Worm (Caenorhabditis elegans) whole organism, L4 larva: Measurements from ENCODE around the gene gpc-1.

Experiments
- D1046.2 ChIP-seq: fragments of 200-800 bp; sonication (Bioruptor generic); IDR thresholded peaks from 2 replicates; pipeline ENCODE4 v1.3.6; 2022; ENCODE audit warnings: missing genetic modification characterization, missing compliant biosample characterization
- F26F4.8 ChIP-seq: fragments of 200-800 bp; sonication (Bioruptor generic); conservative IDR thresholded peaks from 2 replicates; pipeline ENCODE4 v1.3.6; 2022; ENCODE audit warnings: missing genetic modification characterization, missing compliant biosample characterization
- T20F7.1 ChIP-seq: fragments of 200-800 bp; sonication (Bioruptor generic); optimal IDR thresholded peaks from 2 replicates; lab custom pipeline; 2018; ENCODE audit warnings: mild to moderate bottlenecking, missing genetic modification characterization, missing compliant biosample characterization
- T26A8.4 ChIP-seq: fragments of 200-800 bp; sonication (Bioruptor generic); IDR thresholded peaks from 2 replicates; pipeline ENCODE4 v1.3.6; 2022; ENCODE audit warnings: missing genetic modification characterization, missing compliant biosample characterization
- Y75B8A.6 ChIP-seq: fragments of 200-800 bp; sonication (Bioruptor generic); IDR thresholded peaks from 2 replicates; pipeline ENCODE4 v1.3.6; 2022; ENCODE audit warnings: missing genetic modification reagents, missing genetic modification characterization, missing compliant biosample characterization
- ZK546.5 ChIP-seq, 2 experiments: sonication (generic microtip); optimal IDR thresholded peaks; 2 replicates each; lab custom pipeline; 2017; ENCODE audit warnings: missing biosample characterization in 2 of 2, missing genetic modification characterization in 2 of 2
- aha-1 ChIP-seq: fragments of 150-350 bp; peaks from one replicate; lab custom pipeline; 2014; ENCODE audit warnings: missing biosample characterization, missing genetic modification characterization
- ama-1 ChIP-seq: fragments of 150-350 bp; optimal IDR thresholded peaks from 2 replicates; lab custom pipeline; 2014; ENCODE audit warnings: inconsistent platforms, mixed read lengths
- ceh-20 ChIP-seq: fragments of 200-800 bp; sonication (Bioruptor generic); IDR thresholded peaks from 2 replicates; pipeline ENCODE4 v1.3.6; 2022; ENCODE audit warnings: missing genetic modification reagents, missing genetic modification characterization, missing compliant biosample characterization
- ceh-82 ChIP-seq: sonication (generic microtip); optimal IDR thresholded peaks from 2 replicates; lab custom pipeline; 2017; ENCODE audit warnings: missing biosample characterization, missing genetic modification characterization
- ctbp-1 ChIP-seq: fragments of 200-800 bp; sonication (Bioruptor generic); IDR thresholded peaks from 2 replicates; pipeline ENCODE4 v1.3.6; 2022; ENCODE audit warnings: missing genetic modification reagents, missing genetic modification characterization, missing compliant biosample characterization
- daf-12 ChIP-seq: fragments of 150-350 bp; optimal IDR thresholded peaks from 2 replicates; lab custom pipeline; 2014; ENCODE audit warnings: missing biosample characterization, missing genetic modification reagents, missing genetic modification characterization
- daf-16 ChIP-seq, 3 experiments: sonication (generic microtip); optimal IDR thresholded peaks; 2 replicates each; lab custom pipeline; 2016 to 2017; ENCODE audit warnings: missing genetic modification characterization in 3 of 3, missing genetic modification reagents in 3 of 3, mild to moderate bottlenecking in 2 of 3, missing compliant biosample characterization in 2 of 3, missing biosample characterization in 1 of 3, moderate library complexity in 1 of 3
- daf-19 ChIP-seq: fragments of 200-800 bp; sonication (Bioruptor generic); conservative IDR thresholded peaks from 2 replicates; pipeline ENCODE4 v1.3.6; 2022; ENCODE audit warnings: missing genetic modification characterization, missing compliant biosample characterization
- dmd-6 ChIP-seq: fragments of 200-800 bp; sonication (Bioruptor generic); IDR thresholded peaks from 2 replicates; pipeline ENCODE4 v1.3.6; 2022; ENCODE audit warnings: missing genetic modification reagents, missing genetic modification characterization, missing compliant biosample characterization
- dmd-8 ChIP-seq: fragments of 200-800 bp; sonication (Bioruptor generic); IDR thresholded peaks from 2 replicates; pipeline ENCODE4 v1.3.6; 2022; ENCODE audit warnings: missing genetic modification characterization, missing compliant biosample characterization
- dmd-9 ChIP-seq: fragments of 200-800 bp; sonication (Bioruptor generic); IDR thresholded peaks from 2 replicates; pipeline ENCODE4 v1.3.6; 2022; ENCODE audit warnings: missing genetic modification reagents, missing genetic modification characterization, missing compliant biosample characterization
- dpl-1 ChIP-seq: fragments of 150-350 bp; optimal IDR thresholded peaks from 2 replicates; lab custom pipeline; 2014; ENCODE audit warnings: missing biosample characterization, missing genetic modification reagents, missing genetic modification characterization
- fos-1 ChIP-seq: fragments of 150-350 bp; optimal IDR thresholded peaks from 2 replicates; lab custom pipeline; 2014; ENCODE audit warnings: missing biosample characterization, missing genetic modification characterization
- gei-8 ChIP-seq: fragments of 200-800 bp; sonication (Bioruptor generic); optimal IDR thresholded peaks from 2 replicates; lab custom pipeline; 2018; ENCODE audit warnings: mild to moderate bottlenecking, missing genetic modification characterization, missing compliant biosample characterization
- hlh-11 ChIP-seq: fragments of 200-800 bp; sonication (Bioruptor generic); optimal IDR thresholded peaks from 2 replicates; lab custom pipeline; 2018; ENCODE audit warnings: mild to moderate bottlenecking, missing genetic modification characterization, missing compliant biosample characterization
- hmg-1.1 ChIP-seq: fragments of 200-800 bp; sonication (Bioruptor generic); IDR thresholded peaks from 2 replicates; pipeline ENCODE4 v1.3.6; 2022; ENCODE audit warnings: missing genetic modification reagents, missing genetic modification characterization, missing compliant biosample characterization
- jun-1 ChIP-seq: fragments of 150-350 bp; optimal IDR thresholded peaks from 2 replicates; lab custom pipeline; 2014; ENCODE audit warnings: missing biosample characterization, missing genetic modification reagents, missing genetic modification characterization
- lin-1 ChIP-seq: fragments of 200-800 bp; sonication (Bioruptor generic); IDR thresholded peaks from 2 replicates; pipeline ENCODE4 v1.3.6; 2022; ENCODE audit warnings: missing genetic modification reagents, missing genetic modification characterization, missing compliant biosample characterization
- lin-13 ChIP-seq: fragments of 150-350 bp; optimal IDR thresholded peaks from 2 replicates; lab custom pipeline; 2014; ENCODE audit warnings: missing biosample characterization, missing genetic modification reagents, missing genetic modification characterization
- lin-15B ChIP-seq: fragments of 150-350 bp; sonication (generic microtip); optimal IDR thresholded peaks from 3 replicates; lab custom pipeline; 2014; ENCODE audit warnings: missing biosample characterization, missing genetic modification characterization
- lin-38 ChIP-seq: fragments of 200-800 bp; sonication (Bioruptor generic); IDR thresholded peaks from 2 replicates; pipeline ENCODE4 v1.3.6; 2022; ENCODE audit warnings: missing genetic modification reagents, missing genetic modification characterization, missing compliant biosample characterization
- lin-39 ChIP-seq: fragments of 150-350 bp; optimal IDR thresholded peaks from 2 replicates; lab custom pipeline; 2014; ENCODE audit warnings: missing biosample characterization, missing genetic modification reagents, missing genetic modification characterization
- lir-3 ChIP-seq: sonication (generic microtip); optimal IDR thresholded peaks from 2 replicates; lab custom pipeline; 2016; ENCODE audit warnings: mild to moderate bottlenecking, missing genetic modification characterization, missing compliant biosample characterization
- madf-5 ChIP-seq, 2 experiments: fragments of 200-800 bp; sonication (Bioruptor generic); IDR thresholded peaks; 2 replicates each; pipeline ENCODE4 v1.3.6; 2022; ENCODE audit warnings: missing compliant biosample characterization in 2 of 2, missing genetic modification characterization in 2 of 2
- mes-2 ChIP-seq: sonication (generic microtip); optimal IDR thresholded peaks from 2 replicates; lab custom pipeline; 2016; ENCODE audit warnings: missing genotype, mild to moderate bottlenecking, missing genetic modification characterization, missing compliant biosample characterization; ENCODE audit not compliant: poor library complexity, severe bottlenecking
- nhr-11 ChIP-seq: fragments of 150-350 bp; optimal IDR thresholded peaks from 2 replicates; lab custom pipeline; 2014; ENCODE audit warnings: missing biosample characterization, missing genetic modification characterization
- nhr-237 ChIP-seq: sonication (generic microtip); optimal IDR thresholded peaks from 2 replicates; lab custom pipeline; 2017; ENCODE audit warnings: missing biosample characterization, missing genetic modification characterization
- nhr-25 ChIP-seq: sonication (generic microtip); optimal IDR thresholded peaks from 2 replicates; lab custom pipeline; 2017; ENCODE audit warnings: missing genetic modification characterization, mild to moderate bottlenecking, missing compliant biosample characterization, antibody characterized with exemption, moderate library complexity, borderline replicate concordance; ENCODE audit not compliant: insufficient read depth
- nhr-28 ChIP-seq: fragments of 150-350 bp; optimal IDR thresholded peaks from 2 replicates; lab custom pipeline; 2014; ENCODE audit warnings: missing biosample characterization, missing genetic modification characterization
- nhr-48 ChIP-seq: sonication (generic microtip); optimal IDR thresholded peaks from 2 replicates; lab custom pipeline; 2016; ENCODE audit warnings: mild to moderate bottlenecking, missing genetic modification characterization, missing compliant biosample characterization
- rbr-2 ChIP-seq: sonication (generic microtip); optimal IDR thresholded peaks from 2 replicates; lab custom pipeline; 2016; ENCODE audit warnings: missing genotype, missing genetic modification characterization, missing compliant biosample characterization
- set-16 ChIP-seq: fragments of 200-800 bp; sonication (Bioruptor generic); IDR thresholded peaks from 2 replicates; pipeline ENCODE4 v1.3.6; 2022; ENCODE audit warnings: missing genetic modification reagents, missing genetic modification characterization, missing compliant biosample characterization
- snpc-1.2 ChIP-seq: fragments of 200-800 bp; sonication (Bioruptor generic); IDR thresholded peaks from 2 replicates; pipeline ENCODE4 v1.3.6; 2022; ENCODE audit warnings: missing genetic modification reagents, missing genetic modification characterization, missing compliant biosample characterization
- unc-39 ChIP-seq: sonication (generic microtip); optimal IDR thresholded peaks from 2 replicates; lab custom pipeline; 2017; ENCODE audit warnings: missing biosample characterization, missing genetic modification characterization
- unc-62 ChIP-seq, 3 experiments: fragments of 150-350 bp in 1 of 3; sonication (generic microtip); optimal IDR thresholded peaks in 2 of 3; peaks in 1 of 3; 1 replicate in 1 of 3; 2 replicates in 2 of 3; lab custom pipeline; 2014 to 2017; ENCODE audit warnings: missing biosample characterization in 3 of 3, missing genetic modification characterization in 3 of 3, missing genetic modification reagents in 3 of 3, missing genotype in 1 of 3
- vab-7 ChIP-seq: fragments of 200-800 bp; sonication (Bioruptor generic); IDR thresholded peaks from 2 replicates; pipeline ENCODE4 v1.3.6; 2022; ENCODE audit warnings: missing genetic modification reagents, missing genetic modification characterization, missing compliant biosample characterization
- zfp-3 ChIP-seq: fragments of 200-800 bp; sonication (Bioruptor generic); conservative IDR thresholded peaks from 2 replicates; pipeline ENCODE4 v1.3.6; 2022; ENCODE audit warnings: missing genetic modification reagents, missing genetic modification characterization, missing compliant biosample characterization
- zip-11 ChIP-seq: fragments of 200-800 bp; sonication (Bioruptor generic); IDR thresholded peaks from 2 replicates; pipeline ENCODE4 v1.3.6; 2022; ENCODE audit warnings: missing genetic modification characterization, missing compliant biosample characterization
- ztf-11 ChIP-seq: fragments of 150-350 bp; optimal IDR thresholded peaks from 2 replicates; lab custom pipeline; 2014; ENCODE audit warnings: missing biosample characterization, missing genetic modification characterization
- ztf-7 ChIP-seq: fragments of 150-350 bp; optimal IDR thresholded peaks from 2 replicates; lab custom pipeline; 2014; ENCODE audit warnings: missing biosample characterization, missing genetic modification characterization

Gene gpc-1

ce11 chrX:12854680-12855079 lies 30.1 kb downstream of the gpc-1 start (continued):
- peak; percentile 70 for TF ChIP-seq dmd-8 (GFP tag; lab: Robert Waterston, UW)
- TF ChIP-seq lin-38 (GFP tag; lab: Robert Waterston, UW): peak; percentile 56
- no peak for TF ChIP-seq set-16 (GFP tag; lab: Robert Waterston, UW)
- no peak for TF ChIP-seq daf-16 (GFP tag; optimal IDR thresholded peaks at IDR 0.05; lab: Kevin White, UChicago)
- TF ChIP-seq daf-16 (tag; optimal IDR thresholded peaks at IDR 0.05; lab: Kevin White, UChicago): no peak
- no peak for TF ChIP-seq daf-19 (GFP tag; lab: Robert Waterston, UW)
- no peak for TF ChIP-seq Y75B8A.6 (GFP tag; lab: Robert Waterston, UW)
- TF ChIP-seq vab-7: peak; percentile 32; the same call in 1 of the 2 replicates
- no peak for TF ChIP-seq ceh-82 (tag; lab: Kevin White, UChicago)
- TF ChIP-seq jun-1 (tag; lab: Kevin White, UChicago): no peak
- TF ChIP-seq mes-2 (tag; lab: Kevin White, UChicago): peak; percentile 33
- no peak for TF ChIP-seq T20F7.1
- no peak for TF ChIP-seq zfp-3 (GFP tag; lab: Robert Waterston, UW)
- no peak for TF ChIP-seq dpl-1 (GFP tag; lab: Kevin White, UChicago)
- no peak for TF ChIP-seq D1046.2 (GFP tag; lab: Robert Waterston, UW)
- no peak for TF ChIP-seq ZK546.5 (tag; optimal IDR thresholded peaks at IDR 0.05; lab: Kevin White, UChicago)
- TF ChIP-seq hlh-11 (tag; lab: Kevin White, UChicago): no peak
- no peak for TF ChIP-seq hmg-1.1
- no peak for TF ChIP-seq zip-11 (GFP tag; lab: Robert Waterston, UW)
- TF ChIP-seq lin-39 (tag; lab: Kevin White, UChicago): no peak
- TF ChIP-seq ama-1 (lab: Kevin White, UChicago): no peak
- no peak for TF ChIP-seq ztf-11
- TF ChIP-seq lir-3 (tag; lab: Kevin White, UChicago): peak; percentile 17
- no peak for TF ChIP-seq ceh-20 (GFP tag; lab: Robert Waterston, UW)
- no peak for TF ChIP-seq lin-13 (GFP tag; lab: Kevin White, UChicago)
- peak; percentile 34 to 62; a peak in 1 of 4 replicates for TF ChIP-seq madf-5 (GFP tag; IDR thresholded peaks at IDR 0.05; lab: Robert Waterston, UW)
- peak; percentile 87 for TF ChIP-seq aha-1
- no peak for TF ChIP-seq daf-12 (tag; lab: Kevin White, UChicago)
- TF ChIP-seq F26F4.8: no peak
- TF ChIP-seq lin-1 (GFP tag; lab: Robert Waterston, UW): no peak
- TF ChIP-seq nhr-11 (tag; lab: Kevin White, UChicago): no peak
- TF ChIP-seq nhr-28 (tag; lab: Kevin White, UChicago): no peak
- TF ChIP-seq unc-39: no peak

- TF ChIP-seq hmg-1.1 (no peak), lin-15B (tag; lab: Kevin White, UChicago) (no peak), rbr-2 (tag; lab: Kevin White, UChicago) (no peak), gei-8 (no peak), dmd-9 (no peak), nhr-25 (tag; lab: Kevin White, UChicago) (no peak), ztf-7 (tag; lab: Kevin White, UChicago) (no peak), nhr-48 (tag; lab: Kevin White, UChicago) (no peak), fos-1 (tag; lab: Kevin White, UChicago) (no peak), snpc-1.2 (no peak), nhr-28 (tag; lab: Kevin White, UChicago) (no peak), nhr-237 (tag; lab: Kevin White, UChicago) (no peak), unc-62 (GFP tag; optimal IDR thresholded peaks at IDR 0.05 in 1 of 2; lab: Kevin White, UChicago) (no peak), unc-62 (tag; optimal IDR thresholded peaks at IDR 0.05; lab: Kevin White, UChicago) (no peak), ctbp-1 (GFP tag; lab: Robert Waterston, UW) (no peak), T26A8.4 (GFP tag; lab: Robert Waterston, UW) (no peak), dmd-6 (no peak)
These were observed 30.7 kb downstream of the gpc-1 start for ce11 chrX:12854135-12854534.
